Fruit fly (Drosophila melanogaster) whole organism, adult: ENCODE measurements around the gene CG7208.

Experiments
- CG11617 ChIP-seq: fragments of 200-800 bp; sonication (Bioruptor generic); optimal IDR thresholded peaks from 2 replicates; lab custom pipeline; 2017; ENCODE audit warnings: mild to moderate bottlenecking, missing biosample characterization, missing genetic modification reagents, missing genetic modification characterization
- CG12768 ChIP-seq: fragments of 200-800 bp; sonication (Bioruptor generic); optimal IDR thresholded peaks from 2 replicates; lab custom pipeline; 2017; ENCODE audit warnings: missing biosample characterization, missing genetic modification characterization, mild to moderate bottlenecking, moderate library complexity, missing genetic modification reagents
- CG1620 ChIP-seq: fragments of 200-800 bp; sonication (Bioruptor generic); optimal IDR thresholded peaks from 2 replicates; lab custom pipeline; 2016; ENCODE audit warnings: missing biosample characterization, missing genetic modification characterization
- CG7045 ChIP-seq: fragments of 200-800 bp; sonication (Bioruptor generic); optimal IDR thresholded peaks from 2 replicates; lab custom pipeline; 2017; ENCODE audit warnings: missing biosample characterization, mild to moderate bottlenecking, missing genetic modification characterization
- Clk ChIP-seq: fragments of 200-800 bp; sonication (Bioruptor generic); optimal IDR thresholded peaks from 2 replicates; lab custom pipeline; 2017; ENCODE audit warnings: missing biosample characterization, missing genetic modification characterization
- kay ChIP-seq: fragments of 200-800 bp; sonication (Bioruptor generic); peaks from one replicate; lab custom pipeline; 2016; ENCODE audit warnings: missing biosample characterization, missing genetic modification characterization, borderline replicate concordance
- toe ChIP-seq: fragments of 200-800 bp; sonication (Bioruptor generic); optimal IDR thresholded peaks from 2 replicates; lab custom pipeline; 2016; ENCODE audit warnings: missing biosample characterization, missing genetic modification characterization

DNA sequence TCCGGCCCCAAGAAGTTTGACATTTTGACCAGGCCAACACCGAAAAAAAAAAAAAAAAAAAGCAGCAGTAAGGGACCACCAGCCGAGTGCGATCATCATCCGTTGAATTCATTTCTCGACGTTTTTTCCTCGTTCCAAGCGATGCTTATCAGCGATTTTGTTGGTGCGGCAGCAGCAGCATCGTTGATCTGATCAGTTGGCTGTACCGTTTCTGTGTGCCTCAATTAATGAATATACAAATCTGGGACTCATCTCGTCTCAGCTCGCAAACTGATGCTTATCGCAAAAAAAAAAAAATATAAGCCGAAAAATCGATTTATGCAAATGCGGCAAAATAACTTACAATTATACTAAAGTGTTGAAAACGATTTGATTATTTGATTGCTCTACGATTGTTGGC lies 40.7 kb downstream of the CG7208 start:
- TF ChIP-seq CG7045 (no peak), CG1620 (GFP tag; lab: Kevin White, UChicago) (no peak), Clk (GFP tag; lab: Kevin White, UChicago) (no peak), kay (no peak), toe (GFP tag; lab: Kevin White, UChicago) (no peak), CG11617 (GFP tag; lab: Kevin White, UChicago) (no peak), CG12768 (GFP tag; lab: Kevin White, UChicago) (no peak)
